Worm (Caenorhabditis elegans): ENCODE results near the gene nhr-140.

The nhr-140 gene

ce11 chrV:7017059-7017458 is 27.6 kb upstream of the nhr-140 start, which contains the start of gene srsx-32:
Gene srsx-32 (plus strand): TSS chrV:7017359.
- TF ChIP-seq unc-130 (GFP tag; optimal IDR thresholded peaks at IDR 0.05) (no peak), ces-1 (GFP tag; optimal IDR thresholded peaks at IDR 0.05) (no peak), nhr-77 (tag; optimal IDR thresholded peaks at IDR 0.05) (no peak), lin-29 (GFP tag; IDR thresholded peaks at IDR 0.05) (no peak), ceh-44 (GFP tag; IDR thresholded peaks at IDR 0.05) (no peak), ZK337.2 (GFP tag; IDR thresholded peaks at IDR 0.05) (no peak), F37D6.2 (tag; optimal IDR thresholded peaks at IDR 0.05) (no peak), nhr-237 (tag; optimal IDR thresholded peaks at IDR 0.05) (no peak), dmd-8 (GFP tag; IDR thresholded peaks at IDR 0.05) (no peak), ceh-62 (tag; optimal IDR thresholded peaks at IDR 0.05) (no peak), aly-2 (tag; optimal IDR thresholded peaks at IDR 0.05) (no peak), nhr-42 (GFP tag; IDR thresholded peaks at IDR 0.05) (no peak), F49E8.2 (tag; optimal IDR thresholded peaks at IDR 0.05; ENCODE audit: borderline replicate concordance) (no peak), nhr-10 (tag; optimal IDR thresholded peaks at IDR 0.05) (no peak), ama-1 (optimal IDR thresholded peaks at IDR 0.05) (no peak), hmg-1.1 (GFP tag; IDR thresholded peaks at IDR 0.05) (no peak), lim-7 (GFP tag; IDR thresholded peaks at IDR 0.05) (no peak)

- TF ChIP-seq nhr-237 (tag; optimal IDR thresholded peaks at IDR 0.05) (no peak), R02D3.7 (tag; optimal IDR thresholded peaks at IDR 0.05) (no peak), ceh-32 (tag; optimal IDR thresholded peaks at IDR 0.05; ENCODE audit: poor library complexity) (no peak), rbr-2 (tag; optimal IDR thresholded peaks at IDR 0.05) (no peak), fkh-10 (GFP tag; optimal IDR thresholded peaks at IDR 0.05) (no peak), lin-29 (GFP tag; IDR thresholded peaks at IDR 0.05) (no peak), madf-9 (GFP tag; conservative IDR thresholded peaks at IDR 0.05) (no peak), nhr-41 (GFP tag; IDR thresholded peaks at IDR 0.05) (no peak), mxl-2 (GFP tag; conservative IDR thresholded peaks at IDR 0.05) (no peak), mep-1 (tag; optimal IDR thresholded peaks at IDR 0.05) (no peak), php-3 (GFP tag; IDR thresholded peaks at IDR 0.05) (no peak), snpc-1.2 (GFP tag; IDR thresholded peaks at IDR 0.05) (no peak), pha-4 (GFP tag; IDR thresholded peaks at IDR 0.05) (no peak), pha-4 (tag; optimal IDR thresholded peaks at IDR 0.05) (no peak), lin-13 (GFP tag; optimal IDR thresholded peaks at IDR 0.05) (no peak)
These were observed 26.4 kb upstream of the nhr-140 start, which contains the start of gene C33G8.13 for ce11 chrV:7015872-7016271. Gene C33G8.13 (minus strand): TSS chrV:7015972.

- TF ChIP-seq madf-5 (GFP tag; IDR thresholded peaks at IDR 0.05) (no peak), F10B5.3 (tag; optimal IDR thresholded peaks at IDR 0.05) (no peak), ZK546.5 (tag; optimal IDR thresholded peaks at IDR 0.05) (no peak), ceh-62 (tag; optimal IDR thresholded peaks at IDR 0.05) (no peak), lin-38 (GFP tag; IDR thresholded peaks at IDR 0.05) (no peak), nhr-6 (tag; optimal IDR thresholded peaks at IDR 0.05) (no peak), attf-4 (tag; optimal IDR thresholded peaks at IDR 0.05) (no peak), hmg-1.1 (GFP tag; IDR thresholded peaks at IDR 0.05) (no peak), ceh-20 (GFP tag; IDR thresholded peaks at IDR 0.05) (no peak), F49E8.2 (tag; optimal IDR thresholded peaks at IDR 0.05; ENCODE audit: borderline replicate concordance) (no peak), hlh-11 (tag; optimal IDR thresholded peaks at IDR 0.05) (no peak), nhr-42 (GFP tag; IDR thresholded peaks at IDR 0.05) (no peak), lir-3 (tag; optimal IDR thresholded peaks at IDR 0.05) (no peak)
These were observed 23.1 kb upstream of the nhr-140 start, which contains the start of gene srw-127 for ce11 chrV:7012617-7013016. Gene srw-127 (plus strand): TSS chrV:7012917.

All from whole organism, L4 larva.